Worm (Caenorhabditis elegans) whole organism, L2 larva: ENCODE data around the gene cal-7.

Experiments
- F13H6.1 ChIP-seq: sonication (generic microtip); optimal IDR thresholded peaks from 2 replicates; lab custom pipeline; 2016; ENCODE audit warnings: missing genetic modification characterization, missing compliant biosample characterization
- blmp-1 ChIP-seq: sonication (generic microtip); optimal IDR thresholded peaks from 2 replicates; lab custom pipeline; 2017; ENCODE audit warnings: missing genetic modification characterization, mild to moderate bottlenecking, missing compliant biosample characterization, antibody characterized with exemption, moderate library complexity; ENCODE audit not compliant: insufficient read depth
- ceh-82 ChIP-seq: fragments of 150-350 bp; optimal IDR thresholded peaks from 2 replicates; lab custom pipeline; 2014; ENCODE audit warnings: missing biosample characterization, missing genetic modification characterization
- dmd-4 ChIP-seq: sonication (generic microtip); optimal IDR thresholded peaks from 2 replicates; lab custom pipeline; 2017; ENCODE audit warnings: missing biosample characterization, missing genetic modification characterization
- fos-1 ChIP-seq: fragments of 150-350 bp; optimal IDR thresholded peaks from 2 replicates; lab custom pipeline; 2014; ENCODE audit warnings: missing biosample characterization, missing genetic modification characterization
- nhr-25 ChIP-seq: fragments of 150-350 bp; sonication (generic microtip); optimal IDR thresholded peaks from 3 replicates; lab custom pipeline; 2014; ENCODE audit warnings: missing biosample characterization, missing genetic modification characterization
- nhr-77 ChIP-seq: fragments of 150-350 bp; optimal IDR thresholded peaks from 2 replicates; lab custom pipeline; 2014; ENCODE audit warnings: missing biosample characterization, missing genetic modification characterization
- sma-3 ChIP-seq: sonication (generic microtip); optimal IDR thresholded peaks from 2 replicates; lab custom pipeline; 2016; ENCODE audit warnings: missing genetic modification reagents, missing genetic modification characterization, missing compliant biosample characterization
- snpc-4 ChIP-seq: fragments of 150-350 bp; optimal IDR thresholded peaks from 2 replicates; lab custom pipeline; 2014; ENCODE audit warnings: missing biosample characterization, missing genetic modification characterization
- unc-39 ChIP-seq: fragments of 150-350 bp; optimal IDR thresholded peaks from 2 replicates; lab custom pipeline; 2014; ENCODE audit warnings: missing biosample characterization, missing genetic modification characterization
- unc-62 ChIP-seq: fragments of 150-350 bp; optimal IDR thresholded peaks from 2 replicates; lab custom pipeline; 2014; ENCODE audit warnings: missing biosample characterization, missing genetic modification reagents, missing genetic modification characterization
- ztf-11 ChIP-seq: sonication (generic microtip); optimal IDR thresholded peaks from 2 replicates; lab custom pipeline; 2017; ENCODE audit warnings: missing biosample characterization, missing genetic modification characterization
- ztf-4 ChIP-seq: fragments of 150-350 bp; optimal IDR thresholded peaks from 2 replicates; lab custom pipeline; 2014; ENCODE audit warnings: missing biosample characterization, missing genetic modification characterization

DNA sequence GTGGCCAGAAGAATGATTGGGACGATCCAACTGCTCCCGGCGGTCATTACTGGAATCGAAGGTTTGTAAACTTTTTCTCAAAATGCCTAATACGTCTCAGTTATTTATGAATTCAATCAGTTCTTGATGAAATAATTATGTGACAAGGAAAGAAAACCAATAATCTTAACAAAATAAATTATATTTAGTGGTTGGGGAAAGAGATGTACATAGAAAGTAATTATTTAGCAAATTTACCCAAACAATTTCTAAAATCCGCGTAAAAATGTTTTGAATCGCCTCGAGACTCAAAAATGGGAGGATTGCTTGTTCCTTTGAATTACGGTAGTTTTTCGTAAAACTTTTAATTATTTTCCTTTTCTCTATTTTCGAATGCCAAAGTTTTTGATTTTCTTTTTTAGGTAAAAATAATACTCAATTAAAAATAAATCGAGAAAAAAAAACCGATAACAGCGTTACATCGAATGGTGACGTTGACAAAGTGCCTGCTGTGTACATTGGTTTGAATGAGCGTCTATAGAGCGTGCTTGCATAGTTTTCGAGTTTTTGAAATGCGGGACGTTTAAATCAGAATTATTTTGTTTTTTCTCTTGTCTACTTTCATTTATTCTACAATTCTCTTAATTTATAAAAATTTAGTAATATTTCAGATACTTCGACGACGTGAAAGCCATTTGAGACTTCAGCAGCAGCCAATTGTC is 4.3 kb upstream of the cal-7 start, which contains the start of the genes aagr-3 and drap-1:
- TF ChIP-seq nhr-25 (tag; lab: Kevin White, UChicago) (no peak), fos-1 (tag; lab: Kevin White, UChicago) (peak; percentile 83), sma-3 (GFP tag; lab: Kevin White, UChicago) (peak; percentile 51), F13H6.1 (tag; lab: Kevin White, UChicago) (peak; percentile 39), ztf-11 (tag; lab: Kevin White, UChicago) (no peak), unc-62 (GFP tag; lab: Kevin White, UChicago) (no peak), ztf-4 (peak; percentile 12), nhr-77 (tag; lab: Kevin White, UChicago) (no peak), ceh-82 (tag; lab: Kevin White, UChicago) (no peak), snpc-4 (tag; lab: Kevin White, UChicago) (peak; percentile 42), dmd-4 (no peak), blmp-1 (tag; lab: Kevin White, UChicago) (no peak), unc-39 (no peak)
